Worm (Caenorhabditis elegans): ENCODE results near the gene C29A12.22.

C29A12.22 gene

ce11 chrV:10858340-10858739 is 46.5 kb downstream of the C29A12.22 start (continued):
- TF ChIP-seq lin-35 (GFP tag; optimal IDR thresholded peaks at IDR 0.05) (peak in 1 of 3 experiments; percentile 19), pha-4 (tag; optimal IDR thresholded peaks at IDR 0.05) (no peak), K12H6.12 (tag; optimal IDR thresholded peaks at IDR 0.05) (peak; percentile 86), D2030.7 (GFP tag; IDR thresholded peaks at IDR 0.05) (no peak), mes-4 (tag; optimal IDR thresholded peaks at IDR 0.05) (no peak), akir-1 (GFP tag; optimal IDR thresholded peaks at IDR 0.05) (no peak), cebp-1 (GFP tag; IDR thresholded peaks at IDR 0.05) (no peak), cebp-1 (tag; optimal IDR thresholded peaks at IDR 0.05) (peak; percentile 77), hlh-12 (tag; optimal IDR thresholded peaks at IDR 0.05) (no peak), egl-44 (GFP tag; IDR thresholded peaks at IDR 0.05) (0 out of 2 replicates have a peak, but pooled peaks have one; percentile 7), ceh-27 (GFP tag; optimal IDR thresholded peaks at IDR 0.05) (peak; percentile 72), hmg-20 (GFP tag; IDR thresholded peaks at IDR 0.05) (no peak), attf-5 (GFP tag; optimal IDR thresholded peaks at IDR 0.05) (peak; percentile 31), Y53F4B.3 (GFP tag; IDR thresholded peaks at IDR 0.05) (no peak), zfh-2 (GFP tag; conservative IDR thresholded peaks at IDR 0.05) (peak; percentile 96), Y95B8A.8 (GFP tag; IDR thresholded peaks at IDR 0.05) (peak; percentile 63; the same call in 1 of the 2 replicates), somi-1 (GFP tag; optimal IDR thresholded peaks at IDR 0.05) (peak; percentile 91), tlf-1 (GFP tag; optimal IDR thresholded peaks at IDR 0.05) (peak; percentile 26), nfyb-1 (GFP tag; IDR thresholded peaks at IDR 0.05) (peak; percentile 57; the same call in 1 of the 2 replicates), C06A6.2 (GFP tag; conservative IDR thresholded peaks at IDR 0.05) (peak; percentile 72)

- TF ChIP-seq somi-1 (GFP tag; optimal IDR thresholded peaks at IDR 0.05), result no peak
- 0 out of 2 replicates have a peak, but pooled peaks have one; percentile 16 for TF ChIP-seq hmg-1.2 (GFP tag; IDR thresholded peaks at IDR 0.05)
- TF ChIP-seq nhr-179 (tag; optimal IDR thresholded peaks at IDR 0.05), result no peak
- TF ChIP-seq nhr-80 (tag; optimal IDR thresholded peaks at IDR 0.05), result peak; percentile 18
- TF ChIP-seq F52B5.7 (tag; optimal IDR thresholded peaks at IDR 0.05), result no peak
- no peak for TF ChIP-seq ztf-3 (GFP tag; optimal IDR thresholded peaks at IDR 0.05)
- no peak for TF ChIP-seq snpc-4 (GFP tag; optimal IDR thresholded peaks at IDR 0.05)
- no peak for TF ChIP-seq snpc-4 (tag; optimal IDR thresholded peaks at IDR 0.05)
- TF ChIP-seq Y53F4B.3 (GFP tag; IDR thresholded peaks at IDR 0.05), result no peak
- TF ChIP-seq xnd-1 (tag; optimal IDR thresholded peaks at IDR 0.05), result no peak
- TF ChIP-seq snpc-1.1 (tag; optimal IDR thresholded peaks at IDR 0.05; ENCODE audit: insufficient read depth), result no peak
- no peak for TF ChIP-seq Y53G8AR.9 (GFP tag; conservative IDR thresholded peaks at IDR 0.05)
- TF ChIP-seq unc-62 (GFP tag; optimal IDR thresholded peaks at IDR 0.05), result peak; percentile 37
- TF ChIP-seq sea-2 (GFP tag; IDR thresholded peaks at IDR 0.05), result no peak
- no peak for TF ChIP-seq sptf-2 (GFP tag; optimal IDR thresholded peaks at IDR 0.05)
Measured at ce11 chrV:10859048-10859637, 47.3 kb downstream of the C29A12.22 start.

- TF ChIP-seq bed-2 (GFP tag; IDR thresholded peaks at IDR 0.05) (no peak), hrde-1 (tag; optimal IDR thresholded peaks at IDR 0.05; ENCODE audit: borderline replicate concordance) (no peak), nhr-80 (tag; optimal IDR thresholded peaks at IDR 0.05) (peak; percentile 81), lsy-27 (tag; optimal IDR thresholded peaks at IDR 0.05; ENCODE audit: borderline replicate concordance, insufficient read depth) (no peak), F39B2.1 (GFP tag; IDR thresholded peaks at IDR 0.05) (no peak)
Measured at ce11 chrV:10859775-10860174, 47.9 kb downstream of the C29A12.22 start.

Data from whole organism, young adult.